Fruit fly (Drosophila melanogaster): ENCODE measurements around the gene Aldh7A1.

Aldh7A1 gene

DNA sequence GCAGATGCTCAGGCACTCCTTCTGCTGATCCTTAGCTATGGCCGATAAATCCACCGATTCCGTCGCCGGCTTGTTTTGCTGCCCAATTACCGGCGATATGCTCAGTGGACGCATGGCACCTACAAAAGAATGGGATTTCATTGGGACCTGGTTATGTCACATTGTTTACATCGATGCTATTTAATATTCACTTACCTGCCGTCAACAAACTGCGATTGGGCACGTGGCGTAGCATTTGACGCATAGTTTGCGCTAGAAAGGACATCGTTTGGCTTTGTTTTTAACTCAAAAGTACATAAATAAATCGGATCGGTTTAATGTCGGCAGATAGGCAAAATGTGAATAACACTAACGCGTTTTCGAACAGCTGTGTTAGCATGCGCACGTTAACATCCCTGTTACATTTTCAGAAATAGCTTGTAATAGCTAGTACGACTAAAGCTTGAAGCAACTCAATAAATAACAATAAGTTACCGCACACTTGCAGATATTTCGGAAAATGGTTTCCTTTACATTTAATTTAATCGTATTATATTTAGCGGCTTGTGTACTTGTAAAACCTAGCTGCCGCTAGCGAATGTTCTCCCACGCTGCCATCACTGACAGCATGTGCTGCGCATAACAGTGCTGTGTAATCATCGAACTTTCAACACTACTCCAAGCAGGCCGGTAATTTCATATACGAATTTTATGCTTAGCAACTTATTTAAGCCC is 13.8 kb downstream of the Aldh7A1 start, which contains the start of the genes mRpL21 and rept (continued):
- peak; percentile 64 for TF ChIP-seq CG9817 (tag; optimal IDR thresholded peaks at IDR 0.05)
- no peak for TF ChIP-seq gsb-n (tag; optimal IDR thresholded peaks at IDR 0.05)
- TF ChIP-seq CG7357 (GFP tag; IDR thresholded peaks at IDR 0.05), result no peak
- no peak for TF ChIP-seq CG12071 (GFP tag; optimal IDR thresholded peaks at IDR 0.05)
- TF ChIP-seq Hmr (GFP tag; optimal IDR thresholded peaks at IDR 0.05), result peak; percentile 73
- peak; percentile 42 for TF ChIP-seq CG8924 (tag; optimal IDR thresholded peaks at IDR 0.05)
- no peak for TF ChIP-seq Ada2b (GFP tag; IDR thresholded peaks at IDR 0.05)
- TF ChIP-seq CG9876 (GFP tag; optimal IDR thresholded peaks at IDR 0.05), result peak; percentile 32
- TF ChIP-seq CG11093 (GFP tag; IDR thresholded peaks at IDR 0.05), result no peak
- TF ChIP-seq Antp (GFP tag; optimal IDR thresholded peaks at IDR 0.05), result peak; percentile 16
- peak; percentile 53 for TF ChIP-seq CG30020 (tag; optimal IDR thresholded peaks at IDR 0.05)
- TF ChIP-seq CG11695 (GFP tag; IDR thresholded peaks at IDR 0.05), result no peak
- peak; percentile 43 for TF ChIP-seq fu2 (GFP tag; optimal IDR thresholded peaks at IDR 0.05)
- TF ChIP-seq HmgD (GFP tag; optimal IDR thresholded peaks at IDR 0.05), result no peak
- peak; percentile 40 for TF ChIP-seq H2.0 (GFP tag; IDR thresholded peaks at IDR 0.05)
- TF ChIP-seq CG10565 (GFP tag; optimal IDR thresholded peaks at IDR 0.05), result peak; percentile 27
- peak; percentile 96 for TF ChIP-seq Med (GFP tag)
- TF ChIP-seq Fer3 (tag; optimal IDR thresholded peaks at IDR 0.05), result peak; percentile 24
- TF ChIP-seq lilli (GFP tag; optimal IDR thresholded peaks at IDR 0.05), result peak; percentile 80
- TF ChIP-seq Meics (GFP tag; optimal IDR thresholded peaks at IDR 0.05), result peak; percentile 29
- peak; percentile 70 for TF ChIP-seq pzg (GFP tag; optimal IDR thresholded peaks at IDR 0.05)
- no peak for TF ChIP-seq Elba2 (GFP tag; optimal IDR thresholded peaks at IDR 0.05)
- TF ChIP-seq CG9215 (GFP tag; IDR thresholded peaks at IDR 0.05), result 0 out of 2 replicates have a peak, but pooled peaks have one; percentile 13
- no peak for TF ChIP-seq CG6654 (GFP tag; optimal IDR thresholded peaks at IDR 0.05)
- TF ChIP-seq CG9437 (GFP tag; optimal IDR thresholded peaks at IDR 0.05), result peak; percentile 46
- no peak for TF ChIP-seq Hr78 (GFP tag; optimal IDR thresholded peaks at IDR 0.05)
- TF ChIP-seq ro (GFP tag; IDR thresholded peaks at IDR 0.05), result no peak
- TF ChIP-seq yki (optimal IDR thresholded peaks at IDR 0.05), result no peak
- TF ChIP-seq NFAT (GFP tag; IDR thresholded peaks at IDR 0.05), result peak; percentile 43
- TF ChIP-seq CG3995 (GFP tag; optimal IDR thresholded peaks at IDR 0.05), result no peak
- TF ChIP-seq org-1 (GFP tag; optimal IDR thresholded peaks at IDR 0.05), result peak; percentile 29
- TF ChIP-seq CG34422 (GFP tag; IDR thresholded peaks at IDR 0.05), result peak; percentile 59; the same call in 1 of the 3 replicates
- TF ChIP-seq Nf-YC (tag; optimal IDR thresholded peaks at IDR 0.05), result peak; percentile 54
- peak; percentile 54; the same call in 1 of the 3 replicates for TF ChIP-seq CG11456 (GFP tag; IDR thresholded peaks at IDR 0.05)
- TF ChIP-seq Myb (GFP tag; optimal IDR thresholded peaks at IDR 0.05), result peak; percentile 72
- TF ChIP-seq E2f1 (GFP tag; IDR thresholded peaks at IDR 0.05), result peak; percentile 33; the same call in 1 of the 2 replicates
- TF ChIP-seq crp (GFP tag; optimal IDR thresholded peaks at IDR 0.05), result peak; percentile 81 to 94
- no peak for TF ChIP-seq CG13123 (GFP tag; optimal IDR thresholded peaks at IDR 0.05)
- peak; percentile 53 for TF ChIP-seq CG3163 (GFP tag; optimal IDR thresholded peaks at IDR 0.05)
- TF ChIP-seq CG10654 (GFP tag; optimal IDR thresholded peaks at IDR 0.05), result peak; percentile 17
- no peak for TF ChIP-seq Abd-B (GFP tag; optimal IDR thresholded peaks at IDR 0.05)
- TF ChIP-seq sob (GFP tag; IDR thresholded peaks at IDR 0.05), result peak; percentile 60
- TF ChIP-seq CG31441 (GFP tag; IDR thresholded peaks at IDR 0.05), result no peak
- TF ChIP-seq Rx (GFP tag; IDR thresholded peaks at IDR 0.05), result 0 out of 2 replicates have a peak, but pooled peaks have one; percentile 10
- TF ChIP-seq CG10209 (GFP tag; optimal IDR thresholded peaks at IDR 0.05), result peak; percentile 40
- TF ChIP-seq CG6765 (GFP tag; optimal IDR thresholded peaks at IDR 0.05), result peak; percentile 16
- TF ChIP-seq Aef1 (GFP tag; IDR thresholded peaks at IDR 0.05), result 0 out of 3 replicates have a peak, but pooled peaks have one; percentile 13
- peak; percentile 29 to 70 for TF ChIP-seq Hr51 (GFP tag; optimal IDR thresholded peaks at IDR 0.05)
- peak; percentile 63 for TF ChIP-seq caup (GFP tag; optimal IDR thresholded peaks at IDR 0.05; ENCODE audit: severe bottlenecking)

All from whole organism, embryonic.